Worm (Caenorhabditis elegans) whole organism, young adult: Measurements from ENCODE around the gene tatn-1.

ENCODE experiments used
- B0261.1 ChIP-seq: sonication (generic microtip); optimal IDR thresholded peaks from 2 replicates; lab custom pipeline; 2016; ENCODE audit warnings: mild to moderate bottlenecking, missing genetic modification characterization, moderate library complexity, missing compliant biosample characterization
- D2030.7 ChIP-seq: fragments of 200-800 bp; sonication (Bioruptor generic); IDR thresholded peaks from 2 replicates; pipeline ENCODE4 v1.3.6; 2022; ENCODE audit warnings: missing genetic modification reagents, missing genetic modification characterization, missing compliant biosample characterization
- F37B4.10 ChIP-seq: fragments of 200-800 bp; sonication (Bioruptor generic); IDR thresholded peaks from 2 replicates; pipeline ENCODE4 v1.3.6; 2022; ENCODE audit warnings: missing genetic modification characterization, missing compliant biosample characterization
- F49E8.2 ChIP-seq: sonication (generic microtip); optimal IDR thresholded peaks from 3 replicates; lab custom pipeline; 2017; ENCODE audit warnings: missing genetic modification characterization, mild to moderate bottlenecking, missing compliant biosample characterization, antibody characterized with exemption, moderate library complexity; ENCODE audit not compliant: insufficient read depth
- F55B11.4 ChIP-seq: sonication (generic microtip); optimal IDR thresholded peaks from 2 replicates; lab custom pipeline; 2016; ENCODE audit warnings: missing compliant biosample characterization, missing genetic modification characterization, borderline replicate concordance; ENCODE audit not compliant: insufficient read depth
- F57C9.4 ChIP-seq: sonication (generic microtip); optimal IDR thresholded peaks from 2 replicates; lab custom pipeline; 2017; ENCODE audit warnings: mild to moderate bottlenecking, missing genetic modification characterization, missing compliant biosample characterization
- ama-1 ChIP-seq, 3 experiments: fragments of 150-350 bp in 1 of 3; sonication (generic microtip) in 2 of 3; optimal IDR thresholded peaks; 2 replicates each; lab custom pipeline; 2014 to 2018; ENCODE audit warnings: missing biosample characterization in 2 of 3, missing genetic modification characterization in 2 of 3, missing genetic modification reagents in 2 of 3
- aptf-3 ChIP-seq: fragments of 200-800 bp; sonication (Bioruptor generic); IDR thresholded peaks from 2 replicates; pipeline ENCODE4 v1.3.6; 2022; ENCODE audit warnings: missing genetic modification characterization, missing compliant biosample characterization
- athp-1 ChIP-seq: sonication (generic microtip); optimal IDR thresholded peaks from 2 replicates; lab custom pipeline; 2017; ENCODE audit warnings: mild to moderate bottlenecking, missing genetic modification characterization, missing compliant biosample characterization
- attf-3 ChIP-seq: fragments of 200-800 bp; sonication (Bioruptor generic); conservative IDR thresholded peaks from 2 replicates; pipeline ENCODE4 v1.3.6; 2022; ENCODE audit warnings: missing genetic modification reagents, missing genetic modification characterization, missing compliant biosample characterization
- attf-5 ChIP-seq: fragments of 200-800 bp; sonication (Bioruptor generic); optimal IDR thresholded peaks from 2 replicates; lab custom pipeline; 2018; ENCODE audit warnings: mild to moderate bottlenecking, missing genetic modification characterization, missing compliant biosample characterization
- bed-1 ChIP-seq: fragments of 200-800 bp; sonication (Bioruptor generic); IDR thresholded peaks from 2 replicates; pipeline ENCODE4 v1.3.6; 2022; ENCODE audit warnings: missing genetic modification reagents, missing genetic modification characterization, missing compliant biosample characterization
- bed-2 ChIP-seq: fragments of 200-800 bp; sonication (Bioruptor generic); IDR thresholded peaks from 2 replicates; pipeline ENCODE4 v1.3.6; 2022; ENCODE audit warnings: missing genetic modification reagents, missing genetic modification characterization, missing compliant biosample characterization
- ceh-79 ChIP-seq: sonication (generic microtip); optimal IDR thresholded peaks from 2 replicates; lab custom pipeline; 2017; ENCODE audit warnings: mild to moderate bottlenecking, missing genetic modification characterization, missing compliant biosample characterization
- die-1 ChIP-seq: sonication (generic microtip); optimal IDR thresholded peaks from 2 replicates; lab custom pipeline; 2016; ENCODE audit warnings: missing genotype, mild to moderate bottlenecking, missing genetic modification characterization, missing compliant biosample characterization
- dox-1 ChIP-seq: fragments of 200-800 bp; sonication (Bioruptor generic); IDR thresholded peaks from 2 replicates; pipeline ENCODE4 v1.3.6; 2022; ENCODE audit warnings: missing genetic modification reagents, missing genetic modification characterization, missing compliant biosample characterization
- efl-1 ChIP-seq: fragments of 150-350 bp; optimal IDR thresholded peaks from 2 replicates; lab custom pipeline; 2014; ENCODE audit warnings: missing biosample characterization, missing genetic modification reagents, missing genetic modification characterization
- egl-18 ChIP-seq: fragments of 200-800 bp; sonication (Bioruptor generic); IDR thresholded peaks from 2 replicates; pipeline ENCODE4 v1.3.6; 2022; ENCODE audit warnings: missing genetic modification reagents, missing genetic modification characterization, missing compliant biosample characterization
- egl-44 ChIP-seq: fragments of 200-800 bp; sonication (Bioruptor generic); IDR thresholded peaks from 2 replicates; pipeline ENCODE4 v1.3.6; 2022; ENCODE audit warnings: missing genetic modification reagents, missing genetic modification characterization, missing compliant biosample characterization
- egrh-3 ChIP-seq: fragments of 200-800 bp; sonication (Bioruptor generic); IDR thresholded peaks from 2 replicates; pipeline ENCODE4 v1.3.6; 2022; ENCODE audit warnings: missing genetic modification reagents, missing genetic modification characterization, missing compliant biosample characterization
- ekl-4 ChIP-seq: fragments of 200-800 bp; sonication (Bioruptor generic); IDR thresholded peaks from 2 replicates; pipeline ENCODE4 v1.3.6; 2022; ENCODE audit warnings: missing genetic modification reagents, missing genetic modification characterization, missing compliant biosample characterization
- him-1 ChIP-seq: sonication (generic microtip); optimal IDR thresholded peaks from 2 replicates; lab custom pipeline; 2016; ENCODE audit warnings: missing genotype, missing genetic modification reagents, missing genetic modification characterization, missing compliant biosample characterization
- hlh-26 ChIP-seq: fragments of 200-800 bp; sonication (Bioruptor generic); conservative IDR thresholded peaks from 2 replicates; pipeline ENCODE4 v1.3.6; 2022; ENCODE audit warnings: missing genetic modification reagents, missing genetic modification characterization, missing compliant biosample characterization
- hmg-1.2 ChIP-seq: fragments of 200-800 bp; sonication (Bioruptor generic); IDR thresholded peaks from 2 replicates; pipeline ENCODE4 v1.3.6; 2022; ENCODE audit warnings: missing genetic modification reagents, missing genetic modification characterization, missing compliant biosample characterization
- hsf-1 ChIP-seq: fragments of 200-800 bp; sonication (Bioruptor generic); IDR thresholded peaks from 2 replicates; pipeline ENCODE4 v1.3.6; 2022; ENCODE audit warnings: missing genetic modification reagents, missing genetic modification characterization, missing compliant biosample characterization
- lin-26 ChIP-seq: fragments of 200-800 bp; sonication (Bioruptor generic); IDR thresholded peaks from 2 replicates; pipeline ENCODE4 v1.3.6; 2022; ENCODE audit warnings: missing genetic modification reagents, missing genetic modification characterization, missing compliant biosample characterization
- lin-40 ChIP-seq: sonication (generic microtip); optimal IDR thresholded peaks from 2 replicates; lab custom pipeline; 2016; ENCODE audit warnings: missing genetic modification characterization, mild to moderate bottlenecking, missing compliant biosample characterization, missing genotype, missing genetic modification reagents
- madf-10 ChIP-seq: sonication (generic microtip); optimal IDR thresholded peaks from 2 replicates; lab custom pipeline; 2016; ENCODE audit warnings: mild to moderate bottlenecking, missing genetic modification characterization, missing compliant biosample characterization
- madf-3 ChIP-seq: fragments of 200-800 bp; sonication (Bioruptor generic); IDR thresholded peaks from 2 replicates; pipeline ENCODE4 v1.3.6; 2022; ENCODE audit warnings: missing genetic modification reagents, missing genetic modification characterization, missing compliant biosample characterization
- mcd-1 ChIP-seq: fragments of 200-800 bp; sonication (Bioruptor generic); IDR thresholded peaks from 2 replicates; pipeline ENCODE4 v1.3.6; 2022; ENCODE audit warnings: missing genetic modification reagents, missing genetic modification characterization, missing compliant biosample characterization
- mxl-1 ChIP-seq: sonication (generic microtip); optimal IDR thresholded peaks from 2 replicates; lab custom pipeline; 2016; ENCODE audit warnings: missing genetic modification characterization, missing compliant biosample characterization
- nfyb-1 ChIP-seq: fragments of 200-800 bp; sonication (Bioruptor generic); IDR thresholded peaks from 2 replicates; pipeline ENCODE4 v1.3.6; 2022; ENCODE audit warnings: missing genetic modification reagents, missing genetic modification characterization, missing compliant biosample characterization
- nhr-179 ChIP-seq: sonication (generic microtip); optimal IDR thresholded peaks from 2 replicates; lab custom pipeline; 2016; ENCODE audit warnings: mild to moderate bottlenecking, missing genetic modification characterization, missing compliant biosample characterization
- nhr-27 ChIP-seq: fragments of 200-800 bp; sonication (Bioruptor generic); optimal IDR thresholded peaks from 2 replicates; lab custom pipeline; 2018; ENCODE audit warnings: mild to moderate bottlenecking, missing genetic modification characterization, moderate library complexity, missing compliant biosample characterization
- nhr-80 ChIP-seq: sonication (generic microtip); optimal IDR thresholded peaks from 2 replicates; lab custom pipeline; 2016; ENCODE audit warnings: missing genetic modification characterization, missing compliant biosample characterization
- pha-4 ChIP-seq: fragments of 150-350 bp; sonication (generic microtip); optimal IDR thresholded peaks from 2 replicates; lab custom pipeline; 2014; ENCODE audit warnings: missing biosample characterization, missing genetic modification reagents, missing genetic modification characterization
- repo-1 ChIP-seq: sonication (generic microtip); optimal IDR thresholded peaks from 2 replicates; lab custom pipeline; 2017; ENCODE audit warnings: mild to moderate bottlenecking, missing genetic modification characterization, missing compliant biosample characterization
- sea-2 ChIP-seq: fragments of 200-800 bp; sonication (Bioruptor generic); IDR thresholded peaks from 2 replicates; pipeline ENCODE4 v1.3.6; 2022; ENCODE audit warnings: missing genetic modification characterization, missing compliant biosample characterization
- sptf-2 ChIP-seq: fragments of 200-800 bp; sonication (Bioruptor generic); optimal IDR thresholded peaks from 2 replicates; lab custom pipeline; 2018; ENCODE audit warnings: mild to moderate bottlenecking, missing genetic modification characterization, missing compliant biosample characterization
- zfh-2 ChIP-seq: fragments of 200-800 bp; sonication (Bioruptor generic); conservative IDR thresholded peaks from 2 replicates; pipeline ENCODE4 v1.3.6; 2022; ENCODE audit warnings: missing genetic modification reagents, missing genetic modification characterization, missing compliant biosample characterization
- ztf-22 ChIP-seq: fragments of 200-800 bp; sonication (Bioruptor generic); optimal IDR thresholded peaks from 2 replicates; lab custom pipeline; 2018; ENCODE audit warnings: mild to moderate bottlenecking, missing genetic modification characterization, moderate library complexity, missing compliant biosample characterization
- ztf-25 ChIP-seq: fragments of 200-800 bp; sonication (Bioruptor generic); IDR thresholded peaks from 2 replicates; pipeline ENCODE4 v1.3.6; 2022; ENCODE audit warnings: missing genetic modification reagents, missing genetic modification characterization, missing compliant biosample characterization
- ztf-28 ChIP-seq: fragments of 200-800 bp; sonication (Bioruptor generic); IDR thresholded peaks from 2 replicates; pipeline ENCODE4 v1.3.6; 2022; ENCODE audit warnings: missing genetic modification reagents, missing genetic modification characterization, missing compliant biosample characterization

Gene tatn-1

DNA sequence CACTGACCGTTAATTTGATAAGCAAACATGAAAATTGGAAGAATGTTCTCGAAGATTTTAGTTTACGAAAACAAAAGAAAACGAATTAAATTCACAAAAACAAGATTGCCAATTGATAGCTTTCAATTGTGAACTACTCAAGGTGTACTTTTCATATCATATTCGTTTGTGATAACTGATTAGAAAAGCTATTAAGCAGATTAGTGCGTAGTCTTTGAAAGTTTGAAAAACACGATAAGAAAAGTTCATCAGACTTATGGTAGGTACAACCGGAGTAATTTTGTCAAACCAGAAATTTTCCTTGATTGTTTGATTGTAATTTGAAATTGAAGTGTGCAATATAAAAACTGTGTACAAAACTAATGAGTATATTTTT lies 3.3 kb upstream of the tatn-1 start:
- TF ChIP-seq egl-18 (GFP tag; lab: Robert Waterston, UW) (no peak), ekl-4 (no peak), egrh-3 (GFP tag; lab: Robert Waterston, UW) (no peak), hsf-1 (0 out of 2 replicates have a peak, but pooled peaks have one; percentile 37)
- TF ChIP-seq, all 124 proteins: peak for 1

DNA sequence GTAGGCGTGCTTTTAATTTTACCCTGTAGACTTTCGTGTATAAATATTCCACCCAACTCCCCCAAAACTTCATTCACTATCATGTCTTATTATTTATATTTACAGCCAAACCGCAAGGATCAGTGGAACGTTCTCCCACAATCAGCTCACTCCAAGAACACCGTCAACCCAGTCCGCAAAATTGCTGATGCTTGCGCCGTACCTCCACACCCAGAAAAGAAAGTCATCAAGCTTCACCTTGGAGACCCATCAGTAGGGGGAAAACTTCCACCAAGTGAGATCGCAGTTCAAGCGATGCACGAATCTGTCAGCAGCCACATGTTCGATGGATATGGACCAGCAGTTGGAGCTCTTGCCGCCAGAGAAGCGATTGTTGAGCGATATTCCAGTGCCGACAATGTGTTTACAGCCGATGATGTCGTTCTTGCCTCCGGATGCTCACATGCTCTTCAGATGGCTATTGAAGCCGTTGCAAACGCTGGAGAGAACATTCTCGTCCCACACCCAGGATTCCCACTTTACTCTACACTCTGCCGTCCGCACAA lies 459 bp downstream of the tatn-1 start:
- TF ChIP-seq nhr-27 (tag; lab: Kevin White, UChicago) (peak; percentile 44), ama-1 (optimal IDR thresholded peaks at IDR 0.05; lab: Kevin White, UChicago) (peak; percentile 81), ama-1 (GFP tag; optimal IDR thresholded peaks at IDR 0.05; lab: Kevin White, UChicago) (no peak), ztf-25 (GFP tag; lab: Robert Waterston, UW) (no peak), zfh-2 (peak; percentile 44; the same call in 1 of the 2 replicates)

ce11 chrX:14792315-14793197 lies 1.7 kb downstream of the tatn-1 start:
- TF ChIP-seq nhr-80 (tag; lab: Kevin White, UChicago) (peak; percentile 31), egl-44 (no peak), attf-3 (GFP tag; lab: Robert Waterston, UW) (no peak), D2030.7 (no peak), madf-3 (GFP tag; lab: Robert Waterston, UW) (0 out of 2 replicates have a peak, but pooled peaks have one; percentile 63), repo-1 (tag; lab: Kevin White, UChicago) (peak; percentile 25), sptf-2 (GFP tag; lab: Kevin White, UChicago) (no peak), ztf-28 (GFP tag; lab: Robert Waterston, UW) (no peak), hlh-26 (no peak), efl-1 (GFP tag; lab: Kevin White, UChicago) (no peak), ztf-22 (GFP tag; lab: Kevin White, UChicago) (no peak), him-1 (tag; lab: Kevin White, UChicago) (no peak), lin-26 (GFP tag; lab: Robert Waterston, UW) (0 out of 2 replicates have a peak, but pooled peaks have one; percentile 33), aptf-3 (no peak), F37B4.10 (GFP tag; lab: Robert Waterston, UW) (0 out of 2 replicates have a peak, but pooled peaks have one; percentile 3), hmg-1.2 (GFP tag; lab: Robert Waterston, UW) (no peak), B0261.1 (tag; lab: Kevin White, UChicago) (no peak), nhr-179 (tag; lab: Kevin White, UChicago) (no peak), egrh-3 (GFP tag; lab: Robert Waterston, UW) (no peak), bed-2 (no peak), mcd-1 (no peak), bed-1 (GFP tag; lab: Robert Waterston, UW) (no peak), mxl-1 (tag; lab: Kevin White, UChicago) (no peak), pha-4 (tag; lab: Kevin White, UChicago) (no peak), F49E8.2 (tag; lab: Kevin White, UChicago) (no peak), attf-5 (GFP tag; lab: Kevin White, UChicago) (no peak), ama-1 (optimal IDR thresholded peaks at IDR 0.05; lab: Kevin White, UChicago) (peak; percentile 88), ama-1 (GFP tag; optimal IDR thresholded peaks at IDR 0.05; lab: Kevin White, UChicago) (no peak), dox-1 (GFP tag; lab: Robert Waterston, UW) (no peak), lin-40 (tag; lab: Kevin White, UChicago) (peak; percentile 21), nfyb-1 (GFP tag; lab: Robert Waterston, UW) (no peak), die-1 (tag; lab: Kevin White, UChicago) (no peak), sea-2 (GFP tag; lab: Robert Waterston, UW) (no peak), madf-10 (tag; lab: Kevin White, UChicago) (peak; percentile 17), F55B11.4 (tag; lab: Kevin White, UChicago) (no peak), ceh-79 (tag; lab: Kevin White, UChicago) (no peak), athp-1 (tag; lab: Kevin White, UChicago) (no peak), F57C9.4 (tag; lab: Kevin White, UChicago) (no peak)
